Worm (Caenorhabditis elegans) whole organism, L3 larva: Measurements from ENCODE around the gene C43D7.7.

ENCODE experiments used
- ceh-9 ChIP-seq: sonication (generic microtip); optimal IDR thresholded peaks from 2 replicates; lab custom pipeline; 2018; ENCODE audit warnings: missing biosample characterization, missing genetic modification characterization
- fkh-10 ChIP-seq: sonication (generic microtip); optimal IDR thresholded peaks from 2 replicates; lab custom pipeline; 2017; ENCODE audit warnings: missing biosample characterization, missing genetic modification reagents, missing genetic modification characterization
- hmg-11 ChIP-seq: sonication (generic microtip); optimal IDR thresholded peaks from 2 replicates; lab custom pipeline; 2016; ENCODE audit warnings: missing genetic modification characterization, missing compliant biosample characterization
- nfya-1 ChIP-seq: sonication (generic microtip); optimal IDR thresholded peaks from 2 replicates; lab custom pipeline; 2017; ENCODE audit warnings: missing genetic modification characterization, mild to moderate bottlenecking, missing compliant biosample characterization, antibody characterized with exemption, moderate library complexity; ENCODE audit not compliant: insufficient read depth
- nhr-43 ChIP-seq: sonication (generic microtip); optimal IDR thresholded peaks from 2 replicates; lab custom pipeline; 2016; ENCODE audit warnings: mild to moderate bottlenecking, missing genetic modification characterization, missing compliant biosample characterization; ENCODE audit not compliant: poor library complexity, severe bottlenecking
- tbx-2 ChIP-seq: sonication (generic microtip); optimal IDR thresholded peaks from 2 replicates; lab custom pipeline; 2016; ENCODE audit warnings: mild to moderate bottlenecking, missing genetic modification characterization, missing compliant biosample characterization

- TF ChIP-seq ceh-9 = no peak
- TF ChIP-seq fkh-10 (GFP tag; lab: Kevin White, UChicago) = no peak
- no peak for TF ChIP-seq nhr-43 (tag; lab: Kevin White, UChicago)
- no peak for TF ChIP-seq hmg-11 (tag; lab: Kevin White, UChicago)
- TF ChIP-seq nfya-1 (tag; lab: Kevin White, UChicago) = no peak
- TF ChIP-seq tbx-2 = no peak
Measured at ce11 chrV:19329263-19329662, 10.0 kb upstream of the C43D7.7 start, which contains the start of gene fbxb-65.
